Worm (Caenorhabditis elegans): ENCODE data around the gene F54B3.4.
A peak's percentile ranks its signal among the peaks of the same experiment; 100 is the strongest.

F54B3.4 gene

DNA sequence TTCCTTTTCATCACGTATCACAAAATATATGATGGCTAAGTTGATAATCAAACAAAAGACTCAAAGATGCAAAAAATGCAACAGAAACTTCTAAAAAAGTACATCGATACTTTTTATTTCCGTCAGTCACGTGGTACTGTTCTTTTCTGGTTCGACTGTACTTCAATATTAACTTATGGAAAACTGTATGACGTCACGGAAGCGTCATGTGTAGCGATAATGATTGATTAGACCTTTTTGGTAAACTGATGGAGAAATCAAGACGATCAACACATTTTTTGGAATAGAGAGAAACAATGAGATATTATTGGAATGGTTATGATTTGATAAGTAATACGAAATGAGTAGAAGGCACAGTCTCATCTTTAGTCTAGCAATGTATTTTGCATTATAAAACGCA lies 23.3 kb upstream of the F54B3.4 start (continued):
- TF ChIP-seq egl-27 (tag; optimal IDR thresholded peaks at IDR 0.05) (no peak), duxl-1 (tag; optimal IDR thresholded peaks at IDR 0.05; ENCODE audit: poor library complexity) (no peak), unc-39 (tag; optimal IDR thresholded peaks at IDR 0.05) (no peak), daf-8 (GFP tag; IDR thresholded peaks at IDR 0.05) (no peak), D1046.2 (GFP tag; IDR thresholded peaks at IDR 0.05) (no peak), Y48G9A.11 (GFP tag; IDR thresholded peaks at IDR 0.05) (no peak), lin-13 (GFP tag; optimal IDR thresholded peaks at IDR 0.05) (no peak), lsy-2 (tag; optimal IDR thresholded peaks at IDR 0.05) (peak in 1 of 2 experiments; percentile 37), tra-1 (GFP tag; IDR thresholded peaks at IDR 0.05) (peak; percentile 57; the same call in 1 of the 2 replicates), lin-15B (tag; optimal IDR thresholded peaks at IDR 0.05) (no peak), lin-29 (GFP tag; IDR thresholded peaks at IDR 0.05) (no peak), saeg-2 (GFP tag; IDR thresholded peaks at IDR 0.05) (no peak), T26A8.4 (GFP tag; IDR thresholded peaks at IDR 0.05) (no peak), egl-43 (GFP tag; IDR thresholded peaks at IDR 0.05) (no peak), nhr-48 (tag; optimal IDR thresholded peaks at IDR 0.05) (no peak), mes-2 (tag; optimal IDR thresholded peaks at IDR 0.05; ENCODE audit: poor library complexity, severe bottlenecking) (no peak), ztf-7 (tag; optimal IDR thresholded peaks at IDR 0.05) (no peak), lin-38 (GFP tag; IDR thresholded peaks at IDR 0.05) (no peak), madf-5 (GFP tag; IDR thresholded peaks at IDR 0.05) (no peak), ztf-11 (tag; optimal IDR thresholded peaks at IDR 0.05) (no peak)

DNA sequence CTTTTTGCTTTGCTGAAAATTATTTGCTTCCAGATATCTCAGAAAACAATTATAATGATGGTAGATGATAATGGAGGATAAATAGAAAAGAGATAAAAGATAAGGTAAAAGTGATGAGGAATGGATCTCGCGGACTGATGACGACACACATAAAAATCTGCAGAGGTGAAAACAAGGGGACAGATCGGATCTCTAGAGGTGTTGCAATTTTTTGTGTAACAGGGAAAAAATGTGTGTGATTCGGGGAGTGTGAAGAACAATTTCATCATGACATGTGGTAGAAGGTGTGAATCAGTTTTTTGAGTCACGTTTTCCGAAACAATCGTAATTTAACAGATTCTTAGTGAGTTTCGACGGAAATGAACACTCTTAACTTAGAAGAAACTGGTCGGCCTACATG lies 17.9 kb upstream of the F54B3.4 start:
- no peak for TF ChIP-seq saeg-2 (GFP tag; IDR thresholded peaks at IDR 0.05)
- TF ChIP-seq daf-19 (GFP tag; conservative IDR thresholded peaks at IDR 0.05), result no peak
- no peak for TF ChIP-seq mdt-29 (GFP tag; IDR thresholded peaks at IDR 0.05)
- TF ChIP-seq mep-1 (tag; optimal IDR thresholded peaks at IDR 0.05), result no peak
- no peak for TF ChIP-seq set-16 (GFP tag; IDR thresholded peaks at IDR 0.05)
- no peak for TF ChIP-seq Y75B8A.6 (GFP tag; IDR thresholded peaks at IDR 0.05)
- no peak for TF ChIP-seq arid-1 (GFP tag; conservative IDR thresholded peaks at IDR 0.05)
- TF ChIP-seq mxl-3 (GFP tag; optimal IDR thresholded peaks at IDR 0.05), result peak; percentile 78
- no peak for TF ChIP-seq dmd-6 (GFP tag; IDR thresholded peaks at IDR 0.05)
- no peak for TF ChIP-seq nhr-28 (tag; optimal IDR thresholded peaks at IDR 0.05)
- no peak for TF ChIP-seq attf-4 (tag; optimal IDR thresholded peaks at IDR 0.05)
- no peak for TF ChIP-seq dmd-8 (GFP tag; IDR thresholded peaks at IDR 0.05)
- no peak for TF ChIP-seq lin-38 (GFP tag; IDR thresholded peaks at IDR 0.05)
- TF ChIP-seq mdl-1 (tag; optimal IDR thresholded peaks at IDR 0.05), result peak in 1 of 2 experiments; percentile 39
- peak; percentile 70 for TF ChIP-seq hlh-30 (tag; optimal IDR thresholded peaks at IDR 0.05; ENCODE audit: insufficient read depth)
- TF ChIP-seq ces-1 (GFP tag; optimal IDR thresholded peaks at IDR 0.05), result no peak
- no peak for TF ChIP-seq F37D6.2 (tag; optimal IDR thresholded peaks at IDR 0.05)
- TF ChIP-seq madf-5 (GFP tag; IDR thresholded peaks at IDR 0.05), result no peak
- no peak for TF ChIP-seq lir-3 (tag; optimal IDR thresholded peaks at IDR 0.05)
- no peak for TF ChIP-seq vab-7 (GFP tag; IDR thresholded peaks at IDR 0.05)
- TF ChIP-seq fos-1 (tag; optimal IDR thresholded peaks at IDR 0.05), result no peak
- no peak for TF ChIP-seq ztf-11 (tag; optimal IDR thresholded peaks at IDR 0.05)
- TF ChIP-seq hlh-11 (tag; optimal IDR thresholded peaks at IDR 0.05), result peak; percentile 48
- no peak for TF ChIP-seq zfp-2 (tag; optimal IDR thresholded peaks at IDR 0.05)
- TF ChIP-seq php-3 (GFP tag; IDR thresholded peaks at IDR 0.05), result no peak
